Fruit fly (Drosophila melanogaster) whole organism, embryonic: ENCODE data around the gene RhoGAP5A.

Experiments used
- BEAF-32 ChIP-seq: fragments of 200-800 bp; sonication (Bioruptor generic); optimal IDR thresholded peaks from 3 replicates; lab custom pipeline; 2017; ENCODE audit warnings: missing biosample characterization, missing genetic modification characterization, mild to moderate bottlenecking, moderate library complexity, missing genetic modification reagents
- CG10321 ChIP-seq: fragments of 200-800 bp; sonication (Bioruptor generic); IDR thresholded peaks from 2 replicates; pipeline ENCODE4 v1.3.6; 2022; ENCODE audit warnings: missing biosample characterization, missing genetic modification characterization
- CG10462 ChIP-seq: fragments of 200-800 bp; sonication (Bioruptor generic); optimal IDR thresholded peaks from 2 replicates; lab custom pipeline; 2016; ENCODE audit warnings: missing biosample characterization, missing genetic modification characterization
- CG10543 ChIP-seq: fragments of 200-800 bp; sonication (Bioruptor generic); optimal IDR thresholded peaks from 3 replicates; lab custom pipeline; 2017; ENCODE audit warnings: missing biosample characterization, mild to moderate bottlenecking, missing genetic modification characterization, moderate library complexity
- CG11696 ChIP-seq: fragments of 200-800 bp; sonication (Bioruptor generic); IDR thresholded peaks from 2 replicates; pipeline ENCODE4 v1.3.6; 2022; ENCODE audit warnings: missing biosample characterization, missing genetic modification characterization
- CG12219 ChIP-seq: fragments of 200-800 bp; sonication (Bioruptor generic); optimal IDR thresholded peaks from 3 replicates; lab custom pipeline; 2018; ENCODE audit warnings: missing biosample characterization, mild to moderate bottlenecking, missing genetic modification characterization
- CG1233 ChIP-seq: fragments of 200-800 bp; sonication (Bioruptor generic); optimal IDR thresholded peaks from 4 replicates; lab custom pipeline; 2018; ENCODE audit warnings: missing biosample characterization, mild to moderate bottlenecking, missing genetic modification characterization
- CG13287 ChIP-seq: fragments of 200-800 bp; sonication (Bioruptor generic); IDR thresholded peaks from 2 replicates; pipeline ENCODE4 v1.3.6; 2022; ENCODE audit warnings: missing biosample characterization, missing genetic modification characterization; ENCODE audit not compliant: partially characterized antibody
- CG15601 ChIP-seq: fragments of 200-800 bp; sonication (Bioruptor generic); optimal IDR thresholded peaks from 3 replicates; lab custom pipeline; 2019; ENCODE audit warnings: missing biosample characterization, mild to moderate bottlenecking, missing genetic modification characterization, moderate library complexity
- CG1647 ChIP-seq: fragments of 200-800 bp; sonication (Bioruptor generic); optimal IDR thresholded peaks from 3 replicates; lab custom pipeline; 2016; ENCODE audit warnings: missing biosample characterization, missing genetic modification characterization
- CG18011 ChIP-seq: fragments of 200-800 bp; sonication (Bioruptor generic); optimal IDR thresholded peaks from 2 replicates; lab custom pipeline; 2017; ENCODE audit warnings: missing biosample characterization, missing genetic modification characterization, mild to moderate bottlenecking, moderate library complexity, missing genotype
- CG2129 ChIP-seq: fragments of 200-800 bp; sonication (Bioruptor generic); IDR thresholded peaks from 2 replicates; pipeline ENCODE4 v1.3.6; 2022; ENCODE audit warnings: missing biosample characterization, missing genetic modification characterization; ENCODE audit not compliant: partially characterized antibody
- CG2202 ChIP-seq: fragments of 200-800 bp; sonication (Bioruptor generic); optimal IDR thresholded peaks from 2 replicates; lab custom pipeline; 2018; ENCODE audit warnings: missing biosample characterization, mild to moderate bottlenecking, missing genetic modification characterization
- CG30403 ChIP-seq: fragments of 200-800 bp; sonication (Bioruptor generic); optimal IDR thresholded peaks from 3 replicates; lab custom pipeline; 2016; ENCODE audit warnings: missing biosample characterization, missing genetic modification characterization
- CG33213 ChIP-seq: fragments of 200-800 bp; sonication (Bioruptor generic); optimal IDR thresholded peaks from 3 replicates; lab custom pipeline; 2016; ENCODE audit warnings: missing biosample characterization, missing genetic modification characterization
- CG4282 ChIP-seq: fragments of 200-800 bp; sonication (Bioruptor generic); optimal IDR thresholded peaks from 2 replicates; lab custom pipeline; 2016; ENCODE audit warnings: missing biosample characterization, missing genetic modification characterization
- CG4707 ChIP-seq: fragments of 200-800 bp; sonication (Bioruptor generic); optimal IDR thresholded peaks from 2 replicates; lab custom pipeline; 2018; ENCODE audit warnings: missing biosample characterization, mild to moderate bottlenecking, missing genetic modification characterization, moderate library complexity
- CG7745 ChIP-seq: fragments of 200-800 bp; sonication (Bioruptor generic); optimal IDR thresholded peaks from 2 replicates; lab custom pipeline; 2018; ENCODE audit warnings: missing biosample characterization, mild to moderate bottlenecking, missing genetic modification characterization, moderate library complexity
- CG7786 ChIP-seq: fragments of 200-800 bp; sonication (Bioruptor generic); optimal IDR thresholded peaks from 2 replicates; lab custom pipeline; 2016; ENCODE audit warnings: missing biosample characterization, missing genetic modification characterization
- CkIIα-i1 ChIP-seq: fragments of 200-800 bp; sonication (Bioruptor generic); IDR thresholded peaks from 2 replicates; pipeline ENCODE4 v1.3.6; 2022; ENCODE audit warnings: missing biosample characterization, missing genetic modification characterization
- Dp ChIP-seq: fragments of 200-800 bp; sonication (Bioruptor generic); optimal IDR thresholded peaks from 2 replicates; lab custom pipeline; 2018; ENCODE audit warnings: missing biosample characterization, mild to moderate bottlenecking, missing genetic modification characterization, moderate library complexity
- E2f1 ChIP-seq: fragments of 200-800 bp; sonication (Bioruptor generic); IDR thresholded peaks from 2 replicates; pipeline ENCODE4 v1.3.6; 2022; ENCODE audit warnings: missing biosample characterization, missing genetic modification characterization
- E2f2 ChIP-seq: fragments of 200-800 bp; sonication (Bioruptor generic); IDR thresholded peaks from 2 replicates; pipeline ENCODE4 v1.3.6; 2022; ENCODE audit warnings: missing biosample characterization, missing genetic modification characterization
- Eip74EF ChIP-seq, 2 experiments: fragments of 200-800 bp in 1 of 2; fragments of >200 bp in 1 of 2; sonication (Bioruptor generic) in 1 of 2; optimal IDR thresholded peaks; 2 replicates each; lab custom pipeline; 2017 to 2019; ENCODE audit warnings: missing biosample characterization in 2 of 2, missing genetic modification characterization in 2 of 2, mild to moderate bottlenecking in 1 of 2, moderate library complexity in 1 of 2
- Ets65A ChIP-seq: fragments of 200-800 bp; sonication (Bioruptor generic); peaks from one replicate; lab custom pipeline; 2016; ENCODE audit warnings: missing biosample characterization, missing genetic modification characterization
- Hr39 ChIP-seq: fragments of >200 bp; optimal IDR thresholded peaks from 2 replicates; lab custom pipeline; 2017
- Kr ChIP-seq: fragments of 200-800 bp; sonication (Bioruptor generic); optimal IDR thresholded peaks from 2 replicates; lab custom pipeline; 2017; ENCODE audit warnings: missing biosample characterization, mild to moderate bottlenecking, missing genetic modification characterization
- MBD-R2 ChIP-seq: fragments of 200-800 bp; sonication (Bioruptor generic); IDR thresholded peaks from 2 replicates; pipeline ENCODE4 v1.3.6; 2022; ENCODE audit warnings: missing biosample characterization, missing genetic modification characterization
- MESR4 ChIP-seq: fragments of 200-800 bp; sonication (Bioruptor generic); optimal IDR thresholded peaks from 2 replicates; lab custom pipeline; 2018; ENCODE audit warnings: missing biosample characterization, mild to moderate bottlenecking, missing genetic modification characterization, moderate library complexity
- MTF-1 ChIP-seq: fragments of 200-800 bp; sonication (Bioruptor generic); optimal IDR thresholded peaks from 2 replicates; lab custom pipeline; 2018; ENCODE audit warnings: missing biosample characterization, mild to moderate bottlenecking, missing genetic modification characterization, borderline replicate concordance
- Med ChIP-seq: fragments of 200-800 bp; sonication (Bioruptor generic); peaks from one replicate; lab custom pipeline; 2016; ENCODE audit warnings: missing biosample characterization, missing genetic modification characterization, mild to moderate bottlenecking, inconsistent platforms, moderate library complexity
- Oli ChIP-seq: fragments of 200-800 bp; sonication (Bioruptor generic); optimal IDR thresholded peaks from 2 replicates; lab custom pipeline; 2018; ENCODE audit warnings: missing biosample characterization, mild to moderate bottlenecking, missing genetic modification characterization, moderate library complexity
- Vsx1 ChIP-seq: fragments of 200-800 bp; sonication (Bioruptor generic); optimal IDR thresholded peaks from 2 replicates; lab custom pipeline; 2017; ENCODE audit warnings: missing biosample characterization, mild to moderate bottlenecking, missing genetic modification characterization, missing genetic modification reagents
- ab ChIP-seq: fragments of 200-800 bp; sonication (Bioruptor generic); optimal IDR thresholded peaks from 2 replicates; lab custom pipeline; 2016; ENCODE audit warnings: missing biosample characterization, missing genetic modification characterization
- ato ChIP-seq: fragments of 200-800 bp; sonication (Bioruptor generic); IDR thresholded peaks from 2 replicates; pipeline ENCODE4 v1.3.6; 2022; ENCODE audit warnings: missing biosample characterization, missing genetic modification characterization; ENCODE audit not compliant: partially characterized antibody
- cas ChIP-seq: fragments of 200-800 bp; sonication (Bioruptor generic); IDR thresholded peaks from 2 replicates; pipeline ENCODE4 v1.3.6; 2022; ENCODE audit warnings: missing biosample characterization, missing genetic modification characterization
- dmrt99B ChIP-seq: fragments of 200-800 bp; sonication (Bioruptor generic); optimal IDR thresholded peaks from 2 replicates; lab custom pipeline; 2018; ENCODE audit warnings: missing biosample characterization, mild to moderate bottlenecking, missing genetic modification characterization, moderate library complexity
- ftz-f1 ChIP-seq: fragments of 200-800 bp; sonication (Bioruptor generic); optimal IDR thresholded peaks from 2 replicates; lab custom pipeline; 2016; ENCODE audit warnings: missing biosample characterization, missing genetic modification characterization
- fu2 ChIP-seq: fragments of 200-800 bp; sonication (Bioruptor generic); optimal IDR thresholded peaks from 2 replicates; lab custom pipeline; 2016; ENCODE audit warnings: missing biosample characterization, missing genetic modification characterization
- gce ChIP-seq: fragments of 200-800 bp; sonication (Bioruptor generic); IDR thresholded peaks from 3 replicates; pipeline ENCODE4 v1.3.6; 2022; ENCODE audit warnings: missing biosample characterization, missing genetic modification characterization
- gcm ChIP-seq: fragments of 200-800 bp; sonication (Bioruptor generic); optimal IDR thresholded peaks from 2 replicates; lab custom pipeline; 2019; ENCODE audit warnings: missing biosample characterization, mild to moderate bottlenecking, missing genetic modification characterization, moderate library complexity
- psq ChIP-seq: fragments of 200-800 bp; sonication (Bioruptor generic); optimal IDR thresholded peaks from 2 replicates; lab custom pipeline; 2017; ENCODE audit warnings: missing biosample characterization, missing genetic modification characterization
- pzg ChIP-seq: fragments of 200-800 bp; sonication (Bioruptor generic); optimal IDR thresholded peaks from 3 replicates; lab custom pipeline; 2018; ENCODE audit warnings: missing biosample characterization, mild to moderate bottlenecking, missing genetic modification characterization, moderate library complexity
- row ChIP-seq: fragments of 200-800 bp; sonication (Bioruptor generic); IDR thresholded peaks from 3 replicates; pipeline ENCODE4 v1.3.6; 2022; ENCODE audit warnings: missing biosample characterization, missing genetic modification characterization
- salm ChIP-seq: fragments of 200-800 bp; sonication (Bioruptor generic); optimal IDR thresholded peaks from 2 replicates; lab custom pipeline; 2018; ENCODE audit warnings: missing biosample characterization, mild to moderate bottlenecking, missing genetic modification characterization
- sd ChIP-seq: fragments of 200-800 bp; sonication (Bioruptor generic); optimal IDR thresholded peaks from 3 replicates; lab custom pipeline; 2018; ENCODE audit warnings: missing biosample characterization, mild to moderate bottlenecking, missing genetic modification characterization, moderate library complexity
- shn ChIP-seq: fragments of 200-800 bp; sonication (Bioruptor generic); optimal IDR thresholded peaks from 3 replicates; lab custom pipeline; 2016; ENCODE audit warnings: missing biosample characterization, missing genetic modification characterization
- slp2 ChIP-seq: fragments of 200-800 bp; sonication (Bioruptor generic); optimal IDR thresholded peaks from 2 replicates; lab custom pipeline; 2016; ENCODE audit warnings: missing biosample characterization, missing genetic modification characterization
- tna ChIP-seq: fragments of 200-800 bp; sonication (Bioruptor generic); IDR thresholded peaks from 2 replicates; pipeline ENCODE4 v1.3.6; 2022; ENCODE audit warnings: missing biosample characterization, missing genetic modification characterization; ENCODE audit not compliant: partially characterized antibody
- yki ChIP-seq: fragments of >200 bp; optimal IDR thresholded peaks from 3 replicates; lab custom pipeline; 2018
- zen ChIP-seq: fragments of 200-800 bp; sonication (Bioruptor generic); optimal IDR thresholded peaks from 3 replicates; lab custom pipeline; 2018; ENCODE audit warnings: missing biosample characterization, mild to moderate bottlenecking, missing genetic modification characterization, moderate library complexity

RhoGAP5A gene

DNA sequence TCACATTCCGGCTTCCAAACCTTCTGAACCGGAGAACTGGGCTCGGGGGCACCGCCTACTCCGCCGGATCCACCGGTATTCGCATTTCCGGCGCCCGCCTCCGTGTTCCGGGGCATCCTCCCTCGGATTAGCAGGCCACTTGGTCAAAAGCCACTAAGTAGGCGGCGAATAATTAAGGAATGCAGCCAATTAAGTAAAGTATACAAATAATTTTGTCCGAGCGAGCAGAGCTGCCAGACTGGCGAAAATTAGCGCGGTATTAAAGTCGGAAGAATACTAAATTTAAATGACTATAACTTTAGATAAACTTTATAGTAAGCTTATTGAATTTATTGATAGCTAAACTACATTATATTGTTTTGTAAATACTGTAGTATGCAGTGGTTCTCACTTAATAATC is at the start of gene RhoGAP5A:
Gene RhoGAP5A (minus strand): TSS at position 245 of the 400 bp plus-strand sequence.
- TF ChIP-seq E2f1 (GFP tag; lab: Robert Waterston, UW) (no peak), CG18011 (GFP tag; lab: Kevin White, UChicago) (no peak), CG10543 (no peak), gcm (GFP tag; lab: Kevin White, UChicago) (no peak), Ets65A (GFP tag; lab: Kevin White, UChicago) (peak; percentile 61), MTF-1 (GFP tag; lab: Kevin White, UChicago) (no peak), salm (tag; lab: Kevin White, UChicago) (no peak), E2f2 (GFP tag; lab: Robert Waterston, UW) (peak; percentile 70), fu2 (GFP tag; lab: Kevin White, UChicago) (no peak), Vsx1 (GFP tag; lab: Kevin White, UChicago) (peak; percentile 92), CG7786 (GFP tag; lab: Kevin White, UChicago) (no peak), BEAF-32 (GFP tag; lab: Kevin White, UChicago) (peak; percentile 0), Kr (GFP tag; lab: Kevin White, UChicago) (no peak), pzg (GFP tag; lab: Kevin White, UChicago) (peak; percentile 10), MESR4 (GFP tag; lab: Kevin White, UChicago) (peak; percentile 50), yki (lab: Kevin White, UChicago) (no peak), ftz-f1 (GFP tag; lab: Kevin White, UChicago) (no peak), MBD-R2 (GFP tag; lab: Robert Waterston, UW) (peak; percentile 70), CkIIα-i1 (GFP tag; lab: Robert Waterston, UW) (no peak), Eip74EF (GFP tag; optimal IDR thresholded peaks at IDR 0.05; lab: Kevin White, UChicago) (no peak), Dp (GFP tag; lab: Kevin White, UChicago) (peak; percentile 50), Med (peak; percentile 36), zen (tag; lab: Kevin White, UChicago) (no peak), tna (GFP tag; lab: Robert Waterston, UW) (no peak), CG10321 (GFP tag; lab: Robert Waterston, UW) (no peak), row (GFP tag; lab: Robert Waterston, UW) (peak; percentile 12; the same call in 1 of the 3 replicates), ato (no peak), CG7745 (tag; lab: Kevin White, UChicago) (peak; percentile 57), sd (peak; percentile 72)
- TF ChIP-seq, all 482 proteins: peak for 12

DNA sequence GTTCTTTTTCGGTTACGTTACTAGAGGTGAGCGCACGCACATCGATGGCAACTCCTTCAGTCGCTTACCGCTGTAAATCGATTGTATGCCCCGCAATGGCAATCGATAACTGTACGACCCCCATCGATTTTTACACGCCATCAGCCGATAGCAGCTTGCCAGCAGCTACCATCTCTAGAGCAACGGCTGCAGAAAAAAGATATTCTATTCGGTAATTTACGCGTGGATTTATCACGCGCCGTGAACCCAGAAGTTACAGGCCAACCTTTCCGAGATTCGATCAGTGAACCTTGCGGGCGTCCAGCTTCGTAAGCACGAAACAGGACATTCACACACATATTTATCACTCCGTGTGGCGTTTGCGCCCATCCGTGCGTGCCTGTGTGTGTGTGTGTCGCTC is 47.3 kb upstream of the RhoGAP5A start, which contains the start of the genes Sirt4 and CG4119:
Gene Sirt4 (minus strand): TSS at position 39 of the 400 bp plus-strand sequence.
Gene CG4119 (plus strand): TSS at position 151 of the 400 bp plus-strand sequence.
- TF ChIP-seq Hr39: no peak
- no peak for TF ChIP-seq slp2 (GFP tag; lab: Kevin White, UChicago)
- no peak for TF ChIP-seq ab (GFP tag; lab: Kevin White, UChicago)
- peak; percentile 96 for TF ChIP-seq CG13287 (GFP tag; lab: Robert Waterston, UW)
- no peak for TF ChIP-seq CG4282 (GFP tag; lab: Kevin White, UChicago)
- peak; percentile 92 for TF ChIP-seq CG2129 (GFP tag; lab: Robert Waterston, UW)
- peak; percentile 25 for TF ChIP-seq CG33213 (GFP tag; lab: Kevin White, UChicago)
- TF ChIP-seq CG11696: no peak
- no peak for TF ChIP-seq psq
- TF ChIP-seq gce (GFP tag; lab: Robert Waterston, UW): no peak
- no peak for TF ChIP-seq CG2202 (tag; lab: Kevin White, UChicago)
- no peak for TF ChIP-seq dmrt99B
- TF ChIP-seq CG1647: no peak
- peak; percentile 16 for TF ChIP-seq CG30403 (GFP tag; lab: Kevin White, UChicago)
- peak; percentile 25 for TF ChIP-seq shn (GFP tag; lab: Kevin White, UChicago)
- no peak for TF ChIP-seq CG4707 (GFP tag; lab: Kevin White, UChicago)
- TF ChIP-seq Dp (GFP tag; lab: Kevin White, UChicago): peak; percentile 52
- TF ChIP-seq CG10462: no peak
- TF ChIP-seq CG1233 (GFP tag; lab: Kevin White, UChicago): no peak
- no peak for TF ChIP-seq cas
- TF ChIP-seq CG15601 (tag; lab: Kevin White, UChicago): no peak
- no peak for TF ChIP-seq CG12219 (GFP tag; lab: Kevin White, UChicago)
- no peak for TF ChIP-seq Oli
- no peak for TF ChIP-seq salm (tag; lab: Kevin White, UChicago)
